Fruit fly (Drosophila melanogaster) S2 (cell line): ENCODE data around the gene REPTOR-BP.
A peak's percentile ranks its signal among the peaks of the same experiment; 100 is the strongest.

Experiments used
- CG8478 ChIP-seq: fragments of >200 bp; optimal IDR thresholded peaks from 2 replicates; lab custom pipeline; 2018
- CTCF ChIP-seq, 2 experiments: fragments of >200 bp; optimal IDR thresholded peaks; 2 replicates each; lab custom pipeline; 2018

DNA sequence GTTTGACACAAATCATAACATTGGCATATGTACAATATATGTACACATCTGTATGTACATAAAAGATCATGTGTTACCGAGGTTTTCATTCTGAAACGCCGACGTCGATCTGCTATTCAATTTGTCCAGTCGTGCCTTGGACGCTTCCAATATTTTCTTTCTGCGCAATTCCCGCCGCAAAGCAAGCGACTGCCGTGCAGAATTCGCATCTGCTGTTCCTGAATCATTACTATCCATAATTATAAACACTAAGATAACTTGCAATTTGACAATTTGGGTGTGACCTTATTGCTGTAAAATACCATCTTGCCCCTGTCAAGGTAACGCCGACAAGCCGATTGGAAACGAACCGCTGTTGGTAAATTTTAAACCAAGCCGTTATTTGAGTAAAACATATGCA is 47.9 kb downstream of the REPTOR-BP start:
- TF ChIP-seq CTCF (optimal IDR thresholded peaks at IDR 0.05; lab: Kevin White, UChicago), result peak in 1 of 2 experiments; percentile 6
- TF ChIP-seq CG8478 (lab: Kevin White, UChicago), result no peak
